Worm (Caenorhabditis elegans): Measurements from ENCODE around the gene tsp-13.

- TF ChIP-seq unc-30 (tag; optimal IDR thresholded peaks at IDR 0.05) = no peak
- TF ChIP-seq lin-15B (tag; optimal IDR thresholded peaks at IDR 0.05) = no peak
- TF ChIP-seq skn-1 (tag; optimal IDR thresholded peaks at IDR 0.05) = no peak
These were observed 28.1 kb upstream of the tsp-13 start for ce11 chrV:19125812-19126211.

All from whole organism, L1 larva.